Fruit fly (Drosophila melanogaster) whole organism, embryonic: ENCODE measurements around the gene fmt.

Experiments used
- Asciz ChIP-seq: fragments of 200-800 bp; sonication (Bioruptor generic); optimal IDR thresholded peaks from 2 replicates; lab custom pipeline; 2017; ENCODE audit warnings: missing biosample characterization, mild to moderate bottlenecking, missing genetic modification characterization, missing genetic modification reagents
- Atf-2 ChIP-seq: fragments of 200-800 bp; sonication (Bioruptor generic); optimal IDR thresholded peaks from 2 replicates; lab custom pipeline; 2016; ENCODE audit warnings: missing biosample characterization, missing genetic modification characterization
- Bgb ChIP-seq: fragments of 200-800 bp; sonication (Bioruptor generic); IDR thresholded peaks from 2 replicates; pipeline ENCODE4 v1.3.6; 2022; ENCODE audit warnings: missing biosample characterization, missing genetic modification characterization; ENCODE audit not compliant: partially characterized antibody
- Blimp-1 ChIP-seq: fragments of 200-800 bp; sonication (Bioruptor generic); optimal IDR thresholded peaks from 3 replicates; lab custom pipeline; 2018; ENCODE audit warnings: missing biosample characterization, missing genetic modification characterization, mild to moderate bottlenecking, moderate library complexity, missing genetic modification reagents
- CG1024 ChIP-seq: fragments of 200-800 bp; sonication (Bioruptor generic); IDR thresholded peaks from 2 replicates; pipeline ENCODE4 v1.3.6; 2022; ENCODE audit warnings: missing biosample characterization, missing genetic modification characterization
- CG10462 ChIP-seq: fragments of 200-800 bp; sonication (Bioruptor generic); optimal IDR thresholded peaks from 2 replicates; lab custom pipeline; 2016; ENCODE audit warnings: missing biosample characterization, missing genetic modification characterization
- CG10543 ChIP-seq: fragments of 200-800 bp; sonication (Bioruptor generic); optimal IDR thresholded peaks from 3 replicates; lab custom pipeline; 2017; ENCODE audit warnings: missing biosample characterization, mild to moderate bottlenecking, missing genetic modification characterization, moderate library complexity
- CG10565 ChIP-seq: fragments of 200-800 bp; sonication (Bioruptor generic); optimal IDR thresholded peaks from 3 replicates; lab custom pipeline; 2016; ENCODE audit warnings: missing biosample characterization, mild to moderate bottlenecking, missing genetic modification characterization
- CG12071 ChIP-seq: fragments of 200-800 bp; sonication (Bioruptor generic); optimal IDR thresholded peaks from 3 replicates; lab custom pipeline; 2018; ENCODE audit warnings: missing biosample characterization, mild to moderate bottlenecking, missing genetic modification characterization
- CG12659 ChIP-seq: fragments of 200-800 bp; sonication (Bioruptor generic); optimal IDR thresholded peaks from 3 replicates; lab custom pipeline; 2017; ENCODE audit warnings: mild to moderate bottlenecking, missing biosample characterization, missing genetic modification reagents, missing genetic modification characterization
- CG13894 ChIP-seq: fragments of 200-800 bp; sonication (Bioruptor generic); optimal IDR thresholded peaks from 3 replicates; lab custom pipeline; 2018; ENCODE audit warnings: missing biosample characterization, mild to moderate bottlenecking, missing genetic modification characterization, moderate library complexity
- CG14014 ChIP-seq: fragments of 200-800 bp; sonication (Bioruptor generic); IDR thresholded peaks from 2 replicates; pipeline ENCODE4 v1.3.6; 2022; ENCODE audit warnings: missing biosample characterization, missing genetic modification characterization
- CG14050 ChIP-seq: fragments of 200-800 bp; sonication (Bioruptor generic); IDR thresholded peaks from 3 replicates; pipeline ENCODE4 v1.3.6; 2022; ENCODE audit warnings: missing biosample characterization, missing genetic modification characterization
- CG15601 ChIP-seq: fragments of 200-800 bp; sonication (Bioruptor generic); optimal IDR thresholded peaks from 3 replicates; lab custom pipeline; 2019; ENCODE audit warnings: missing biosample characterization, mild to moderate bottlenecking, missing genetic modification characterization, moderate library complexity
- CG1602 ChIP-seq: fragments of 200-800 bp; sonication (Bioruptor generic); optimal IDR thresholded peaks from 3 replicates; lab custom pipeline; 2016; ENCODE audit warnings: missing biosample characterization, missing genetic modification characterization
- CG17328 ChIP-seq: fragments of 200-800 bp; sonication (Bioruptor generic); IDR thresholded peaks from 2 replicates; pipeline ENCODE4 v1.3.6; 2022; ENCODE audit warnings: missing biosample characterization, missing genetic modification characterization
- CG17829 ChIP-seq: fragments of 200-800 bp; optimal IDR thresholded peaks from 2 replicates; lab custom pipeline; 2019; ENCODE audit warnings: missing biosample characterization, mild to moderate bottlenecking, missing genetic modification characterization, moderate library complexity
- CG2129 ChIP-seq: fragments of 200-800 bp; sonication (Bioruptor generic); IDR thresholded peaks from 2 replicates; pipeline ENCODE4 v1.3.6; 2022; ENCODE audit warnings: missing biosample characterization, missing genetic modification characterization; ENCODE audit not compliant: partially characterized antibody
- CG3065 ChIP-seq: fragments of 200-800 bp; sonication (Bioruptor generic); optimal IDR thresholded peaks from 2 replicates; lab custom pipeline; 2016; ENCODE audit warnings: missing biosample characterization, missing genetic modification characterization
- CG33213 ChIP-seq: fragments of 200-800 bp; sonication (Bioruptor generic); optimal IDR thresholded peaks from 3 replicates; lab custom pipeline; 2016; ENCODE audit warnings: missing biosample characterization, missing genetic modification characterization
- CG3995 ChIP-seq: fragments of 200-800 bp; sonication (Bioruptor generic); optimal IDR thresholded peaks from 3 replicates; lab custom pipeline; 2016; ENCODE audit warnings: missing biosample characterization, missing genetic modification characterization
- CG4360 ChIP-seq: fragments of 200-800 bp; sonication (Bioruptor generic); IDR thresholded peaks from 2 replicates; pipeline ENCODE4 v1.3.6; 2022; ENCODE audit warnings: missing biosample characterization, missing genetic modification characterization
- CG4424 ChIP-seq: fragments of 200-800 bp; sonication (Bioruptor generic); optimal IDR thresholded peaks from 3 replicates; lab custom pipeline; 2016; ENCODE audit warnings: missing biosample characterization, missing genetic modification characterization
- CrebB ChIP-seq: fragments of 200-800 bp; sonication (Bioruptor generic); optimal IDR thresholded peaks from 3 replicates; lab custom pipeline; 2018; ENCODE audit warnings: missing biosample characterization, mild to moderate bottlenecking, missing genetic modification characterization
- Dfd ChIP-seq, 2 experiments: fragments of >200 bp; optimal IDR thresholded peaks; 2 replicates each; lab custom pipeline; 2017; ENCODE audit warnings: missing biosample characterization in 2 of 2, missing genetic modification characterization in 2 of 2
- Mrtf ChIP-seq: fragments of 200-800 bp; sonication (Bioruptor generic); IDR thresholded peaks from 3 replicates; pipeline ENCODE4 v1.3.6; 2022; ENCODE audit warnings: missing biosample characterization, missing genetic modification characterization
- Myb ChIP-seq: fragments of 200-800 bp; sonication (Bioruptor generic); optimal IDR thresholded peaks from 2 replicates; lab custom pipeline; 2016; ENCODE audit warnings: missing biosample characterization, missing genetic modification characterization
- Neu2 ChIP-seq: fragments of 200-800 bp; sonication (Bioruptor generic); optimal IDR thresholded peaks from 3 replicates; lab custom pipeline; 2016; ENCODE audit warnings: missing biosample characterization, missing genetic modification characterization, borderline replicate concordance
- Poxn ChIP-seq: fragments of 200-800 bp; sonication (Bioruptor generic); IDR thresholded peaks from 2 replicates; pipeline ENCODE4 v1.3.6; 2022; ENCODE audit warnings: missing biosample characterization, missing genetic modification characterization
- Ptx1 ChIP-seq: fragments of 200-800 bp; sonication (Bioruptor generic); IDR thresholded peaks from 2 replicates; pipeline ENCODE4 v1.3.6; 2022; ENCODE audit warnings: missing biosample characterization, missing genetic modification characterization
- Rfx ChIP-seq: fragments of 200-800 bp; sonication (Bioruptor generic); IDR thresholded peaks from 2 replicates; pipeline ENCODE4 v1.3.6; 2022; ENCODE audit warnings: missing biosample characterization, missing genetic modification characterization
- Rx ChIP-seq: fragments of 200-800 bp; sonication (Bioruptor generic); IDR thresholded peaks from 2 replicates; pipeline ENCODE4 v1.3.6; 2022; ENCODE audit warnings: missing biosample characterization, missing genetic modification characterization
- Usf ChIP-seq: fragments of 200-800 bp; sonication (Bioruptor generic); optimal IDR thresholded peaks from 2 replicates; lab custom pipeline; 2017; ENCODE audit warnings: missing genotype, missing biosample characterization, missing genetic modification characterization
- btn ChIP-seq: fragments of 200-800 bp; sonication (Bioruptor generic); optimal IDR thresholded peaks from 2 replicates; lab custom pipeline; 2016; ENCODE audit warnings: missing biosample characterization, missing genetic modification characterization
- corto ChIP-seq: fragments of 200-800 bp; sonication (Bioruptor generic); optimal IDR thresholded peaks from 2 replicates; lab custom pipeline; 2016; ENCODE audit warnings: missing biosample characterization, mild to moderate bottlenecking, missing genetic modification characterization, moderate library complexity
- cwo ChIP-seq: fragments of 200-800 bp; sonication (Bioruptor generic); optimal IDR thresholded peaks from 3 replicates; lab custom pipeline; 2017; ENCODE audit warnings: missing biosample characterization, missing genetic modification characterization, mild to moderate bottlenecking, moderate library complexity, missing genetic modification reagents
- dan ChIP-seq: fragments of 200-800 bp; sonication (Bioruptor generic); IDR thresholded peaks from 2 replicates; pipeline ENCODE4 v1.3.6; 2022; ENCODE audit warnings: missing biosample characterization, missing genetic modification characterization
- dm ChIP-seq: fragments of 200-800 bp; sonication (Bioruptor generic); optimal IDR thresholded peaks from 3 replicates; lab custom pipeline; 2016; ENCODE audit warnings: missing biosample characterization, missing genetic modification characterization
- fd96Cb ChIP-seq: fragments of 200-800 bp; sonication (Bioruptor generic); optimal IDR thresholded peaks from 2 replicates; lab custom pipeline; 2018; ENCODE audit warnings: missing biosample characterization, mild to moderate bottlenecking, missing genetic modification characterization, moderate library complexity
- gem ChIP-seq: fragments of 200-800 bp; sonication (Bioruptor generic); optimal IDR thresholded peaks from 2 replicates; lab custom pipeline; 2019; ENCODE audit warnings: missing biosample characterization, mild to moderate bottlenecking, missing genetic modification characterization, moderate library complexity
- hth ChIP-seq: fragments of >200 bp; optimal IDR thresholded peaks from 2 replicates; lab custom pipeline; 2017; ENCODE audit warnings: inconsistent platforms
- inv ChIP-seq: fragments of 200-800 bp; sonication (Bioruptor generic); IDR thresholded peaks from 2 replicates; pipeline ENCODE4 v1.3.6; 2022; ENCODE audit warnings: missing biosample characterization, missing genetic modification characterization; ENCODE audit not compliant: partially characterized antibody
- klu ChIP-seq: fragments of 200-800 bp; sonication (Bioruptor generic); IDR thresholded peaks from 2 replicates; pipeline ENCODE4 v1.3.6; 2022; ENCODE audit warnings: missing biosample characterization, missing genetic modification characterization
- knrl ChIP-seq: fragments of 200-800 bp; sonication (Bioruptor generic); IDR thresholded peaks from 3 replicates; pipeline ENCODE4 v1.3.6; 2022; ENCODE audit warnings: missing biosample characterization, missing genetic modification characterization; ENCODE audit not compliant: partially characterized antibody
- nerfin-2 ChIP-seq: fragments of 200-800 bp; sonication (Bioruptor generic); IDR thresholded peaks from 2 replicates; pipeline ENCODE4 v1.3.6; 2022; ENCODE audit warnings: missing biosample characterization, missing genetic modification characterization; ENCODE audit not compliant: partially characterized antibody
- p53 ChIP-seq: fragments of 200-800 bp; sonication (Bioruptor generic); optimal IDR thresholded peaks from 2 replicates; lab custom pipeline; 2016; ENCODE audit warnings: missing biosample characterization, missing genetic modification characterization
- peb ChIP-seq: fragments of 200-800 bp; sonication (Bioruptor generic); IDR thresholded peaks from 2 replicates; pipeline ENCODE4 v1.3.6; 2022; ENCODE audit warnings: missing biosample characterization, missing genetic modification characterization
- wdn ChIP-seq: fragments of 200-800 bp; sonication (Bioruptor generic); IDR thresholded peaks from 2 replicates; pipeline ENCODE4 v1.3.6; 2022; ENCODE audit warnings: missing biosample characterization, missing genetic modification characterization
- zen ChIP-seq: fragments of 200-800 bp; sonication (Bioruptor generic); optimal IDR thresholded peaks from 3 replicates; lab custom pipeline; 2018; ENCODE audit warnings: missing biosample characterization, mild to moderate bottlenecking, missing genetic modification characterization, moderate library complexity

The fmt gene

DNA sequence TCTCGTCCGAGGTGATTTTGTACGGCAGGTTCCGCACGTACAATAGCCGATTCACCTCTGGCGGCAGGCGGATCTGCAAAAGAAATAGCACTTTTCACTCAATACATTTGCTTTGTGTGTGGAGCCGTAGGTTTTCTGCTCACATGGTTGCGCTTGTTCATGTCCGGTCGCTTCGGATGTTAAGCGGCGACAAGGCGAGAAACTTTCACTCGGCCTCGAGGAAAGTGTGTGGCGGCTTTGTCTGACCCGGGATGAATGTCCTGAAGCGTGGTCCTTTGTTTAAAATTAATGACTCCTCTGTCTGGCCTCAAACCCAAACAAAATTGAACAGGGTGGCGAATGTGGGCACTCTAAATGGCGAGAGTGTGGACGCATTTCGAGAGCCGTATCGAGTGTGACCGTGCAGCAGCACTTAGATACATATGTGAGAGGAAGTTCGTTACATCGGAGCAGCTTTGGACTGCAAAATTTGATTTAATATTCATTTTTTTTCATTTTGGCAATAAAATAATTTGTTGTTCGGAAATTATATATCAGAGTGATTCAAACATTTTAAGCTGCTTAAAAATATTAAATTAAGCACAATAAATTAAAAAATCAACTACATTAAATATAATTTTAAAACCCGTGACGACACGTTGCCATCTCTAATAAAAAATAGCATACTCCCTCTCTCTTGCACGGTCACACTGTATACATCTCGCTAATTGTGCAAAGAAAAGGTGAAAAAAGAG is 19.3 kb upstream of the fmt start, which contains the start of the genes Sf3b6 and Tnpo (continued):
- TF ChIP-seq CG12071 (GFP tag; lab: Kevin White, UChicago) (no peak), CG4360 (GFP tag; lab: Robert Waterston, UW) (no peak), klu (peak; percentile 85), hth (no peak), CG13894 (tag; lab: Kevin White, UChicago) (no peak), CG17328 (GFP tag; lab: Robert Waterston, UW) (peak; percentile 57), Bgb (GFP tag; lab: Robert Waterston, UW) (peak; percentile 56; the same call in 1 of the 2 replicates), Ptx1 (GFP tag; lab: Robert Waterston, UW) (peak; percentile 92), Neu2 (no peak), CG15601 (no peak), Mrtf (GFP tag; lab: Robert Waterston, UW) (peak; percentile 81), nerfin-2 (GFP tag; lab: Robert Waterston, UW) (peak; percentile 18; the same call in 1 of the 2 replicates), CG12659 (GFP tag; lab: Kevin White, UChicago) (peak; percentile 92), CG10565 (GFP tag; lab: Kevin White, UChicago) (no peak), cwo (GFP tag; lab: Kevin White, UChicago) (peak; percentile 68), Blimp-1 (no peak), Poxn (peak; percentile 24; the same call in 1 of the 2 replicates), dm (GFP tag; lab: Kevin White, UChicago) (peak; percentile 60), CG4424 (GFP tag; lab: Kevin White, UChicago) (peak; percentile 89), corto (no peak), inv (GFP tag; lab: Robert Waterston, UW) (peak; percentile 48; the same call in 1 of the 2 replicates), knrl (peak; percentile 76), gem (tag; lab: Kevin White, UChicago) (peak; percentile 92), Asciz (GFP tag; lab: Kevin White, UChicago) (no peak), CG14050 (peak; percentile 62; the same call in 2 of the 3 replicates), CG33213 (GFP tag; lab: Kevin White, UChicago) (peak; percentile 39), zen (tag; lab: Kevin White, UChicago) (peak; percentile 83), CG3065 (peak; percentile 45), Usf (GFP tag; lab: Kevin White, UChicago) (peak; percentile 79), wdn (GFP tag; lab: Robert Waterston, UW) (peak; percentile 67), btn (GFP tag; lab: Kevin White, UChicago) (no peak), p53 (peak; percentile 35), Dfd (GFP tag; optimal IDR thresholded peaks at IDR 0.05; lab: Kevin White, UChicago) (no peak), CG10462 (peak; percentile 64), CG1602 (GFP tag; lab: Kevin White, UChicago) (peak; percentile 88), CG3995 (GFP tag; lab: Kevin White, UChicago) (peak; percentile 91), CG14014 (peak; percentile 75), Rx (GFP tag; lab: Robert Waterston, UW) (peak; percentile 75), Atf-2 (GFP tag; lab: Kevin White, UChicago) (peak; percentile 55), CG17829 (peak; percentile 86), CG10543 (GFP tag; lab: Kevin White, UChicago) (peak; percentile 84), Myb (peak; percentile 60), Rfx (peak; percentile 88), CG2129 (GFP tag; lab: Robert Waterston, UW) (peak; percentile 52), fd96Cb (peak; percentile 72), dan (GFP tag; lab: Robert Waterston, UW) (peak; percentile 49; the same call in 1 of the 2 replicates), CrebB (tag; lab: Kevin White, UChicago) (peak; percentile 49), CG1024 (GFP tag; lab: Robert Waterston, UW) (peak; percentile 41; the same call in 1 of the 2 replicates), peb (GFP tag; lab: Robert Waterston, UW) (peak; percentile 70)
